Worm (Caenorhabditis elegans) whole organism, late embryonic: Measurements from ENCODE around the gene K04C2.8.

ENCODE experiments used
- C08G9.2 ChIP-seq: sonication (generic microtip); optimal IDR thresholded peaks from 2 replicates; lab custom pipeline; 2016; ENCODE audit warnings: mild to moderate bottlenecking, missing genetic modification characterization, moderate library complexity, missing compliant biosample characterization
- C38D4.7 ChIP-seq: fragments of 200-800 bp; sonication (Bioruptor generic); optimal IDR thresholded peaks from 2 replicates; lab custom pipeline; 2018; ENCODE audit warnings: mild to moderate bottlenecking, missing genetic modification characterization, moderate library complexity, missing compliant biosample characterization
- K09A11.1 ChIP-seq: sonication (generic microtip); optimal IDR thresholded peaks from 2 replicates; lab custom pipeline; 2017; ENCODE audit warnings: antibody characterized with exemption, mild to moderate bottlenecking, missing genetic modification characterization, missing compliant biosample characterization; ENCODE audit not compliant: insufficient read depth
- T23F11.4 ChIP-seq: fragments of 200-800 bp; sonication (Bioruptor generic); optimal IDR thresholded peaks from 2 replicates; lab custom pipeline; 2018; ENCODE audit warnings: mild to moderate bottlenecking, missing genetic modification characterization, missing compliant biosample characterization
- Y22D7AL.16 ChIP-seq: sonication (generic microtip); optimal IDR thresholded peaks from 2 replicates; lab custom pipeline; 2016; ENCODE audit warnings: missing genetic modification characterization, missing compliant biosample characterization
- ahr-1 ChIP-seq: sonication (generic microtip); optimal IDR thresholded peaks from 2 replicates; lab custom pipeline; 2016; ENCODE audit warnings: missing genetic modification characterization, missing compliant biosample characterization
- ama-1 ChIP-seq: fragments of 150-350 bp; optimal IDR thresholded peaks from 2 replicates; lab custom pipeline; 2014
- ceh-19 ChIP-seq: fragments of 200-800 bp; sonication (Bioruptor generic); optimal IDR thresholded peaks from 2 replicates; lab custom pipeline; 2018; ENCODE audit warnings: mild to moderate bottlenecking, missing genetic modification characterization, missing compliant biosample characterization
- ceh-2 ChIP-seq: sonication (generic microtip); optimal IDR thresholded peaks from 2 replicates; lab custom pipeline; 2016; ENCODE audit warnings: missing genotype, missing genetic modification characterization, missing compliant biosample characterization
- ceh-24 ChIP-seq: sonication (generic microtip); optimal IDR thresholded peaks from 2 replicates; lab custom pipeline; 2016; ENCODE audit warnings: mild to moderate bottlenecking, missing genetic modification characterization, missing compliant biosample characterization
- ceh-31 ChIP-seq: sonication (generic microtip); optimal IDR thresholded peaks from 2 replicates; lab custom pipeline; 2016; ENCODE audit warnings: missing genetic modification characterization, missing compliant biosample characterization
- ceh-34 ChIP-seq: sonication (generic microtip); optimal IDR thresholded peaks from 2 replicates; lab custom pipeline; 2016; ENCODE audit warnings: mild to moderate bottlenecking, missing genetic modification characterization, missing compliant biosample characterization
- ceh-48 ChIP-seq: sonication (generic microtip); optimal IDR thresholded peaks from 2 replicates; lab custom pipeline; 2016; ENCODE audit warnings: missing genetic modification characterization, inconsistent platforms, missing compliant biosample characterization
- ceh-6 ChIP-seq: fragments of 200-800 bp; sonication (Bioruptor generic); optimal IDR thresholded peaks from 2 replicates; lab custom pipeline; 2018; ENCODE audit warnings: mild to moderate bottlenecking, missing genetic modification characterization, missing compliant biosample characterization
- che-1 ChIP-seq: sonication (generic microtip); optimal IDR thresholded peaks from 2 replicates; lab custom pipeline; 2016; ENCODE audit warnings: mild to moderate bottlenecking, missing genetic modification characterization, missing compliant biosample characterization
- dve-1 ChIP-seq: sonication (generic microtip); optimal IDR thresholded peaks from 2 replicates; lab custom pipeline; 2017; ENCODE audit warnings: antibody characterized with exemption, mild to moderate bottlenecking, missing genetic modification characterization, missing compliant biosample characterization
- elt-4 ChIP-seq: sonication (generic microtip); optimal IDR thresholded peaks from 2 replicates; lab custom pipeline; 2016; ENCODE audit warnings: missing genetic modification characterization, missing compliant biosample characterization
- ets-4 ChIP-seq: sonication (generic microtip); optimal IDR thresholded peaks from 2 replicates; lab custom pipeline; 2016; ENCODE audit warnings: missing genetic modification characterization, missing compliant biosample characterization
- fax-1 ChIP-seq: sonication (generic microtip); optimal IDR thresholded peaks from 2 replicates; lab custom pipeline; 2016; ENCODE audit warnings: missing genotype, missing genetic modification characterization, missing compliant biosample characterization
- fkh-10 ChIP-seq: fragments of 150-350 bp; optimal IDR thresholded peaks from 2 replicates; lab custom pipeline; 2014; ENCODE audit warnings: missing biosample characterization, missing genetic modification reagents, missing genetic modification characterization
- fkh-6 ChIP-seq: sonication (generic microtip); optimal IDR thresholded peaks from 2 replicates; lab custom pipeline; 2016; ENCODE audit warnings: missing genetic modification characterization, missing compliant biosample characterization
- gmeb-2 ChIP-seq: sonication (generic microtip); optimal IDR thresholded peaks from 2 replicates; lab custom pipeline; 2016; ENCODE audit warnings: missing genetic modification characterization, inconsistent platforms, missing compliant biosample characterization
- hlh-13 ChIP-seq: fragments of 200-800 bp; sonication (Bioruptor generic); optimal IDR thresholded peaks from 2 replicates; lab custom pipeline; 2018; ENCODE audit warnings: mild to moderate bottlenecking, missing genetic modification characterization, missing compliant biosample characterization
- hlh-15 ChIP-seq: sonication (generic microtip); optimal IDR thresholded peaks from 2 replicates; lab custom pipeline; 2016; ENCODE audit warnings: missing genetic modification characterization, missing compliant biosample characterization
- hlh-30 ChIP-seq: sonication (generic microtip); optimal IDR thresholded peaks from 2 replicates; lab custom pipeline; 2017; ENCODE audit warnings: antibody characterized with exemption, missing genetic modification characterization, missing compliant biosample characterization; ENCODE audit not compliant: insufficient read depth
- hlh-6 ChIP-seq: sonication (generic microtip); optimal IDR thresholded peaks from 2 replicates; lab custom pipeline; 2016; ENCODE audit warnings: missing genotype, missing genetic modification characterization, missing compliant biosample characterization
- hlh-8 ChIP-seq: sonication (generic microtip); optimal IDR thresholded peaks from 2 replicates; lab custom pipeline; 2016; ENCODE audit warnings: missing genotype, missing genetic modification characterization, missing compliant biosample characterization
- mec-3 ChIP-seq: sonication (generic microtip); optimal IDR thresholded peaks from 2 replicates; lab custom pipeline; 2016; ENCODE audit warnings: borderline replicate concordance, missing genetic modification characterization, missing compliant biosample characterization
- nfya-1 ChIP-seq: sonication (generic microtip); optimal IDR thresholded peaks from 2 replicates; lab custom pipeline; 2017; ENCODE audit warnings: missing genetic modification characterization, mild to moderate bottlenecking, missing compliant biosample characterization, antibody characterized with exemption, moderate library complexity
- nhr-11 ChIP-seq: fragments of 150-350 bp; optimal IDR thresholded peaks from 2 replicates; lab custom pipeline; 2014; ENCODE audit warnings: missing biosample characterization, missing genetic modification characterization
- nhr-232 ChIP-seq: sonication (generic microtip); optimal IDR thresholded peaks from 2 replicates; lab custom pipeline; 2016; ENCODE audit warnings: missing genetic modification characterization, missing compliant biosample characterization
- npax-4 ChIP-seq: sonication (generic microtip); optimal IDR thresholded peaks from 2 replicates; lab custom pipeline; 2016; ENCODE audit warnings: missing genetic modification characterization, missing compliant biosample characterization
- odd-2 ChIP-seq: sonication (generic microtip); optimal IDR thresholded peaks from 2 replicates; lab custom pipeline; 2017; ENCODE audit warnings: antibody characterized with exemption, mild to moderate bottlenecking, missing genetic modification characterization, missing compliant biosample characterization
- pag-3 ChIP-seq: sonication (generic microtip); optimal IDR thresholded peaks from 2 replicates; lab custom pipeline; 2016; ENCODE audit warnings: missing compliant biosample characterization, missing genetic modification characterization, borderline replicate concordance
- pat-9 ChIP-seq: fragments of 200-800 bp; sonication (Bioruptor generic); optimal IDR thresholded peaks from 2 replicates; lab custom pipeline; 2018; ENCODE audit warnings: mild to moderate bottlenecking, missing genetic modification characterization, moderate library complexity, missing compliant biosample characterization
- pha-4 ChIP-seq: fragments of 150-350 bp; optimal IDR thresholded peaks from 2 replicates; lab custom pipeline; 2018; ENCODE audit warnings: missing biosample characterization, missing genetic modification reagents, missing genetic modification characterization
- pqm-1 ChIP-seq: sonication (generic microtip); optimal IDR thresholded peaks from 2 replicates; lab custom pipeline; 2016; ENCODE audit warnings: missing genetic modification characterization, missing compliant biosample characterization
- pros-1 ChIP-seq: fragments of 150-350 bp; optimal IDR thresholded peaks from 2 replicates; lab custom pipeline; 2014; ENCODE audit warnings: missing biosample characterization, missing genetic modification reagents, missing genetic modification characterization
- rnt-1 ChIP-seq: sonication (generic microtip); optimal IDR thresholded peaks from 2 replicates; lab custom pipeline; 2016; ENCODE audit warnings: missing genetic modification characterization, missing compliant biosample characterization
- sdc-2 ChIP-seq: sonication (generic microtip); optimal IDR thresholded peaks from 2 replicates; lab custom pipeline; 2016; ENCODE audit warnings: missing genotype, missing genetic modification characterization, missing compliant biosample characterization
- sox-2 ChIP-seq: fragments of 200-800 bp; sonication (Bioruptor generic); IDR thresholded peaks from 2 replicates; pipeline ENCODE4 v1.3.6; 2022; ENCODE audit warnings: missing genetic modification reagents, missing genetic modification characterization, missing compliant biosample characterization
- tbx-2 ChIP-seq: sonication (generic microtip); optimal IDR thresholded peaks from 2 replicates; lab custom pipeline; 2016; ENCODE audit warnings: missing genetic modification characterization, missing compliant biosample characterization
- tbx-7 ChIP-seq: sonication (generic microtip); optimal IDR thresholded peaks from 2 replicates; lab custom pipeline; 2016; ENCODE audit warnings: missing genotype, missing genetic modification characterization, missing compliant biosample characterization
- ttx-3 ChIP-seq: sonication (generic microtip); optimal IDR thresholded peaks from 2 replicates; lab custom pipeline; 2016; ENCODE audit warnings: missing genetic modification reagents, missing genetic modification characterization, missing compliant biosample characterization
- unc-42 ChIP-seq: sonication (generic microtip); optimal IDR thresholded peaks from 2 replicates; lab custom pipeline; 2016; ENCODE audit warnings: missing genotype, missing genetic modification characterization, missing compliant biosample characterization
- zip-5 ChIP-seq: sonication (generic microtip); optimal IDR thresholded peaks from 2 replicates; lab custom pipeline; 2016; ENCODE audit warnings: missing genetic modification characterization, missing compliant biosample characterization
- ztf-16 ChIP-seq: sonication (generic microtip); optimal IDR thresholded peaks from 2 replicates; lab custom pipeline; 2017; ENCODE audit warnings: missing genetic modification characterization, missing compliant biosample characterization

Gene K04C2.8

DNA sequence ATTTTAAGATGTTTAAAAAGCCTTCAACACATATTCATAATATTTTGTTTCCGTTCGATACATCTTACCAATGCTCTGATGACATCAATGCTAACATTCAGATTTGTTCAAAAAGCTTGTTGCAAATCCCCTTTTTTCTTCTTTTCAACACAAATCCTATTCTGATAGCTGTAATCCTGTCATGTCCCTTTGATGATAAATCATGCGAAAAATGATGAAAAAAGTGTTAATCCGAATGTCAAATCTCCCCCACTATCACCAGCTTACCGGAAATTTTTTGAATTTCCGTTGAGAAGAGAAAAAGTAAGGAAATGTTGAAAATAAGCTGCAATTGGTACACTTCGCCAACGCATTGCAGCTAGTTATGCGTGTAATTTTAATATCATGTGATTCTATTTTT lies 11.6 kb downstream of the K04C2.8 start:
- no peak for TF ChIP-seq hlh-8 (tag; lab: Kevin White, UChicago)

DNA sequence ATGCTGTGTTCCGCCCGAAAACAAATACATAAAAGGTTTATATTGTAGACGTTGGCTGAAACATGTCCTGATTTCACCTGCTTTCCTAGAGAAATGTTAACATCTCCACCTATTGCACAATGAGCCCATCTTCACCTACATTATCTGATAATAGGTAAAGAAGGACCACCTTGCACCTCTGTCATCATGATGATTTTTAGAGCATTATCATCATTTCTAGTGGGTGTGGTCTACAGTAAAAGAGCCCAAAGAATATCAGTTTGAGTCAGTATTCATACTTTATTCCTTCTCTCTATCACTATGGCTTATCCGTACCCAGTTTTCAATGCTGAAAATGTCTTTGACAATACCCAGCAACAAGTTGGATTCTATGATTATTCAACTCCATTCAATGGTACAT lies 14.1 kb downstream of the K04C2.8 start, which contains the start of gene med-2:
Gene med-2 (plus strand): TSS at position 301 of the 400 bp plus-strand sequence.
- TF ChIP-seq unc-42 (tag; lab: Kevin White, UChicago) = no peak
- no peak for TF ChIP-seq tbx-2 (tag; lab: Kevin White, UChicago)
- TF ChIP-seq ceh-6 = no peak
- TF ChIP-seq hlh-6 = no peak
- no peak for TF ChIP-seq ama-1 (lab: Kevin White, UChicago)
- no peak for TF ChIP-seq ceh-34 (tag; lab: Kevin White, UChicago)
- no peak for TF ChIP-seq tbx-7 (tag; lab: Kevin White, UChicago)
- TF ChIP-seq ceh-48 (tag; lab: Kevin White, UChicago) = no peak
- TF ChIP-seq rnt-1 (tag; lab: Kevin White, UChicago) = no peak
- no peak for TF ChIP-seq mec-3
- TF ChIP-seq fkh-10 (GFP tag; lab: Kevin White, UChicago) = no peak
- no peak for TF ChIP-seq pat-9
- no peak for TF ChIP-seq ceh-31
- no peak for TF ChIP-seq hlh-8 (tag; lab: Kevin White, UChicago)

DNA sequence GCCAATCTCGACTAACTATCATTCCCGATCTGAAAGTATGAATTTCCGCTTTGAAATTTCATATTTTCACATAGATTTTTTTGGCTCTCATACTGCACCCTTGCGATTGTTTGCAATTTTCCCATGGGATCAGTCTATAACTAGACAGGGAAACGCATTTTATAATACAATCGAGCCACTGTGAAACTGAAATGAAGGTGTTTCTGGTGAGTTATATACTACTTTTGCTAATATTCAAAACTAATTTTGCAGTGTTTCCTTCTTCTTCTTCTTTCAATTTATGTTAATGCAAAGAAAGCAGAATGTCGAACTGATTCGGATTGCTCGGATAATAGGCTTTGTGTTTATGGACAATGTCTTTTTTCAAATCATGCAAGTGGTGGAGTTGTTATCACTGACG lies 15.8 kb downstream of the K04C2.8 start:
- TF ChIP-seq zip-5 = no peak
- TF ChIP-seq ceh-19 (GFP tag; lab: Kevin White, UChicago) = no peak
- TF ChIP-seq elt-4 (tag; lab: Kevin White, UChicago) = no peak
- TF ChIP-seq npax-4 (tag; lab: Kevin White, UChicago) = no peak
- no peak for TF ChIP-seq ceh-6
- TF ChIP-seq, all 69 proteins: peak for 0

DNA sequence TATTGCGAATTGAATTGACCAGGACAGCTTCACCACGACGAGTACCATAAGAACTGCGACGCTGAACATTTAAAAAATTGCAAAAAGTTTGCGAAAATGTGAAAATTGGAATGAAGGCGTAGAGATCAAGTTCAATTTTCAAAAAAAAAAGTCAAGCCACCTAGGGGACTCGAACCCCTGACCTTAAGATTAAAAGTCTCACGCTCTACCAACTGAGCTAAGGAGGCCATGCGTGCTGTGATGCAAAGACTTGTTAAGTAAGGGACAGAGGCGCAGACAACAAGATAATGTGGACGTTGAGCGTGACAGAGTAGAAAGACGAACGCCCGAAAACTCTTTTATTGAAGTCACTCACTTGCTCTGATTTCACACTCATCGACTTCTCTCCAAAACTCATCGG lies 17.5 kb downstream of the K04C2.8 start:
- TF ChIP-seq ceh-48 (tag; lab: Kevin White, UChicago) (peak; percentile 60), npax-4 (tag; lab: Kevin White, UChicago) (peak; percentile 56), gmeb-2 (tag; lab: Kevin White, UChicago) (peak; percentile 64), ttx-3 (tag; lab: Kevin White, UChicago) (peak; percentile 58), hlh-15 (tag; lab: Kevin White, UChicago) (no peak), unc-42 (tag; lab: Kevin White, UChicago) (peak; percentile 74), mec-3 (no peak), odd-2 (tag; lab: Kevin White, UChicago) (no peak), pqm-1 (tag; lab: Kevin White, UChicago) (no peak), ceh-6 (peak; percentile 61), che-1 (tag; lab: Kevin White, UChicago) (peak; percentile 77), sdc-2 (tag; lab: Kevin White, UChicago) (peak; percentile 68), ceh-2 (tag; lab: Kevin White, UChicago) (peak; percentile 27), pag-3 (tag; lab: Kevin White, UChicago) (no peak), K09A11.1 (peak; percentile 54), nhr-11 (tag; lab: Kevin White, UChicago) (no peak), fkh-6 (tag; lab: Kevin White, UChicago) (peak; percentile 41), nfya-1 (tag; lab: Kevin White, UChicago) (peak; percentile 54), C08G9.2 (tag; lab: Kevin White, UChicago) (peak; percentile 52), nhr-232 (tag; lab: Kevin White, UChicago) (peak; percentile 79), rnt-1 (tag; lab: Kevin White, UChicago) (peak; percentile 67), pros-1 (no peak), ztf-16 (peak; percentile 72), pat-9 (peak; percentile 69), ets-4 (tag; lab: Kevin White, UChicago) (no peak), ceh-24 (tag; lab: Kevin White, UChicago) (no peak), ama-1 (lab: Kevin White, UChicago) (no peak), Y22D7AL.16 (tag; lab: Kevin White, UChicago) (peak; percentile 54), sox-2 (GFP tag; lab: Robert Waterston, UW) (peak; percentile 66), hlh-13 (GFP tag; lab: Kevin White, UChicago) (no peak), dve-1 (tag; lab: Kevin White, UChicago) (peak; percentile 47), ahr-1 (tag; lab: Kevin White, UChicago) (no peak), pha-4 (no peak), fax-1 (peak; percentile 55), T23F11.4 (GFP tag; lab: Kevin White, UChicago) (peak; percentile 58), C38D4.7 (GFP tag; lab: Kevin White, UChicago) (peak; percentile 69), hlh-30 (tag; lab: Kevin White, UChicago) (peak; percentile 58)
